Fruit fly (Drosophila melanogaster) whole organism, embryonic: ENCODE measurements around the gene Elo68alpha.

Source experiments
- CG12104 ChIP-seq: fragments of 200-800 bp; sonication (Bioruptor generic); optimal IDR thresholded peaks from 3 replicates; lab custom pipeline; 2016; ENCODE audit warnings: missing biosample characterization, missing genetic modification characterization
- CG12744 ChIP-seq: fragments of 200-800 bp; sonication (Bioruptor generic); optimal IDR thresholded peaks from 2 replicates; lab custom pipeline; 2016; ENCODE audit warnings: missing biosample characterization, missing genetic modification characterization
- CG13123 ChIP-seq: fragments of 200-800 bp; sonication (Bioruptor generic); optimal IDR thresholded peaks from 2 replicates; lab custom pipeline; 2016; ENCODE audit warnings: missing biosample characterization, missing genetic modification characterization
- CG17568 ChIP-seq: fragments of 200-800 bp; sonication (Bioruptor generic); optimal IDR thresholded peaks from 2 replicates; lab custom pipeline; 2018; ENCODE audit warnings: missing biosample characterization, mild to moderate bottlenecking, missing genetic modification characterization, moderate library complexity
- CG17802 ChIP-seq: fragments of 200-800 bp; sonication (Bioruptor generic); optimal IDR thresholded peaks from 2 replicates; lab custom pipeline; 2018; ENCODE audit warnings: missing biosample characterization, mild to moderate bottlenecking, missing genetic modification characterization, moderate library complexity
- CG18011 ChIP-seq: fragments of 200-800 bp; sonication (Bioruptor generic); optimal IDR thresholded peaks from 2 replicates; lab custom pipeline; 2017; ENCODE audit warnings: missing biosample characterization, missing genetic modification characterization, mild to moderate bottlenecking, moderate library complexity, missing genotype
- CG8478 ChIP-seq: fragments of >200 bp; optimal IDR thresholded peaks from 2 replicates; lab custom pipeline; 2018
- Dbx ChIP-seq: fragments of 200-800 bp; sonication (Bioruptor generic); IDR thresholded peaks from 3 replicates; pipeline ENCODE4 v1.3.6; 2022; ENCODE audit warnings: missing biosample characterization, missing genetic modification characterization
- GATAe ChIP-seq: fragments of 200-800 bp; sonication (Bioruptor generic); conservative IDR thresholded peaks from 2 replicates; pipeline ENCODE4 v1.3.6; 2022; ENCODE audit warnings: missing biosample characterization, missing genetic modification characterization
- Hr78 ChIP-seq, 2 experiments: fragments of 200-800 bp in 1 of 2; fragments of >200 bp in 1 of 2; sonication (Bioruptor generic) in 1 of 2; optimal IDR thresholded peaks; 2 replicates each; lab custom pipeline; 2017 to 2019; ENCODE audit warnings: missing biosample characterization in 2 of 2, missing genetic modification characterization in 2 of 2, mild to moderate bottlenecking in 1 of 2, moderate library complexity in 1 of 2
- MESR4 ChIP-seq: fragments of 200-800 bp; sonication (Bioruptor generic); optimal IDR thresholded peaks from 2 replicates; lab custom pipeline; 2018; ENCODE audit warnings: missing biosample characterization, mild to moderate bottlenecking, missing genetic modification characterization, moderate library complexity
- kni ChIP-seq: fragments of 200-800 bp; sonication (Bioruptor generic); optimal IDR thresholded peaks from 3 replicates; lab custom pipeline; 2017; ENCODE audit warnings: mild to moderate bottlenecking, missing biosample characterization, missing genetic modification reagents, missing genetic modification characterization
- maf-S ChIP-seq: fragments of 200-800 bp; sonication (Bioruptor generic); optimal IDR thresholded peaks from 2 replicates; lab custom pipeline; 2016; ENCODE audit warnings: missing biosample characterization, missing genetic modification characterization
- yki ChIP-seq: fragments of >200 bp; optimal IDR thresholded peaks from 3 replicates; lab custom pipeline; 2018

- no peak for TF ChIP-seq GATAe (GFP tag; lab: Robert Waterston, UW)
- TF ChIP-seq MESR4 (GFP tag; lab: Kevin White, UChicago): no peak
- TF ChIP-seq Hr78 (GFP tag; optimal IDR thresholded peaks at IDR 0.05; lab: Kevin White, UChicago): no peak
- TF ChIP-seq CG18011 (GFP tag; lab: Kevin White, UChicago): no peak
- no peak for TF ChIP-seq CG8478 (lab: Kevin White, UChicago)
- no peak for TF ChIP-seq kni
- TF ChIP-seq CG12744 (GFP tag; lab: Kevin White, UChicago): no peak
- TF ChIP-seq yki (lab: Kevin White, UChicago): no peak
- no peak for TF ChIP-seq Dbx (GFP tag; lab: Robert Waterston, UW)
- TF ChIP-seq CG13123: no peak
- TF ChIP-seq CG17802 (tag; lab: Kevin White, UChicago): no peak
- TF ChIP-seq CG17568 (GFP tag; lab: Kevin White, UChicago): no peak
- TF ChIP-seq maf-S (GFP tag; lab: Kevin White, UChicago): no peak
- TF ChIP-seq CG12104 (GFP tag; lab: Kevin White, UChicago): no peak
Observed at dm6 chr3L:11117733-11118132, 14.9 kb upstream of the Elo68alpha start.
